Worm (Caenorhabditis elegans): ENCODE results near the gene hsp-90.

hsp-90 gene

ce11 chrV:14642016-14642415 is 42.7 kb upstream of the hsp-90 start:
- TF ChIP-seq ama-1 (optimal IDR thresholded peaks at IDR 0.05) (no peak), lin-38 (GFP tag; IDR thresholded peaks at IDR 0.05) (0 out of 2 replicates have a peak, but pooled peaks have one; percentile 16), ces-1 (GFP tag; optimal IDR thresholded peaks at IDR 0.05) (no peak), unc-62 (GFP tag; optimal IDR thresholded peaks at IDR 0.05 in 1 of 2) (peak in 1 of 2 experiments; percentile 87), unc-62 (tag; optimal IDR thresholded peaks at IDR 0.05) (no peak)

ce11 chrV:14645817-14646789 is 38.6 kb upstream of the hsp-90 start, which contains the start of the genes rfc-1 and pmp-3:
TSS of gene rfc-1 (minus strand) at chrV:14645979.
TSS of gene pmp-3 (plus strand) at chrV:14646739.
- peak; percentile 10 for TF ChIP-seq mep-1 (tag; optimal IDR thresholded peaks at IDR 0.05)
- TF ChIP-seq rbr-2 (tag; optimal IDR thresholded peaks at IDR 0.05), result no peak
- TF ChIP-seq dve-1 (tag; optimal IDR thresholded peaks at IDR 0.05; ENCODE audit: insufficient read depth), result no peak
- TF ChIP-seq lin-1 (GFP tag; IDR thresholded peaks at IDR 0.05), result no peak
- TF ChIP-seq lin-38 (GFP tag; IDR thresholded peaks at IDR 0.05), result peak; percentile 89
- no peak for TF ChIP-seq lir-3 (tag; optimal IDR thresholded peaks at IDR 0.05)
- TF ChIP-seq nhr-6 (tag; optimal IDR thresholded peaks at IDR 0.05), result peak; percentile 54
- no peak for TF ChIP-seq ceh-28 (tag; optimal IDR thresholded peaks at IDR 0.05)
- TF ChIP-seq hlh-11 (tag; optimal IDR thresholded peaks at IDR 0.05), result peak; percentile 41
- no peak for TF ChIP-seq nhr-111 (GFP tag; optimal IDR thresholded peaks at IDR 0.05)
- TF ChIP-seq hlh-30 (tag; optimal IDR thresholded peaks at IDR 0.05; ENCODE audit: insufficient read depth), result peak; percentile 11
- peak; percentile 48 for TF ChIP-seq unc-130 (GFP tag; optimal IDR thresholded peaks at IDR 0.05)
- TF ChIP-seq dpl-1 (GFP tag; optimal IDR thresholded peaks at IDR 0.05), result peak; percentile 84
- no peak for TF ChIP-seq sdz-12 (GFP tag; optimal IDR thresholded peaks at IDR 0.05)
- TF ChIP-seq F10B5.3 (tag; optimal IDR thresholded peaks at IDR 0.05), result no peak
- no peak for TF ChIP-seq daf-16 (GFP tag; optimal IDR thresholded peaks at IDR 0.05)
- TF ChIP-seq daf-16 (tag; optimal IDR thresholded peaks at IDR 0.05), result peak; percentile 6
- TF ChIP-seq nhr-42 (GFP tag; IDR thresholded peaks at IDR 0.05), result no peak
- peak; percentile 61 for TF ChIP-seq mes-2 (tag; optimal IDR thresholded peaks at IDR 0.05; ENCODE audit: poor library complexity, severe bottlenecking)

ce11 chrV:14648825-14649224 is 35.9 kb upstream of the hsp-90 start:
- TF ChIP-seq fkh-10 (GFP tag; optimal IDR thresholded peaks at IDR 0.05) (peak; percentile 63), Y5F2A.4 (GFP tag; optimal IDR thresholded peaks at IDR 0.05) (no peak)

ce11 chrV:14649929-14650328 is 34.8 kb upstream of the hsp-90 start:
- TF ChIP-seq hlh-30 (tag; optimal IDR thresholded peaks at IDR 0.05; ENCODE audit: insufficient read depth) (peak; percentile 51), aha-1 (tag) (no peak), D1046.2 (GFP tag; IDR thresholded peaks at IDR 0.05) (no peak), zag-1 (tag; optimal IDR thresholded peaks at IDR 0.05) (no peak), snpc-1.2 (GFP tag; IDR thresholded peaks at IDR 0.05) (no peak), php-3 (GFP tag; IDR thresholded peaks at IDR 0.05) (no peak), nhr-77 (tag; optimal IDR thresholded peaks at IDR 0.05) (no peak), lin-39 (tag; optimal IDR thresholded peaks at IDR 0.05) (no peak), dpl-1 (GFP tag; optimal IDR thresholded peaks at IDR 0.05) (no peak), nhr-25 (tag; optimal IDR thresholded peaks at IDR 0.05; ENCODE audit: borderline replicate concordance, insufficient read depth) (no peak), F10B5.3 (tag; optimal IDR thresholded peaks at IDR 0.05) (no peak), ceh-20 (GFP tag; IDR thresholded peaks at IDR 0.05) (peak; percentile 62), pqm-1 (tag; optimal IDR thresholded peaks at IDR 0.05) (no peak), dve-1 (tag; optimal IDR thresholded peaks at IDR 0.05; ENCODE audit: insufficient read depth) (no peak), nhr-6 (tag; optimal IDR thresholded peaks at IDR 0.05) (no peak), ztf-7 (tag; optimal IDR thresholded peaks at IDR 0.05) (no peak), ceh-28 (tag; optimal IDR thresholded peaks at IDR 0.05) (no peak), hmg-1.1 (GFP tag; IDR thresholded peaks at IDR 0.05) (no peak), lsy-2 (tag; optimal IDR thresholded peaks at IDR 0.05) (peak; percentile 11 to 47), saeg-2 (GFP tag; IDR thresholded peaks at IDR 0.05) (no peak), nhr-48 (tag; optimal IDR thresholded peaks at IDR 0.05) (no peak), dmd-8 (GFP tag; IDR thresholded peaks at IDR 0.05) (no peak), dmd-6 (GFP tag; IDR thresholded peaks at IDR 0.05) (no peak), pha-4 (GFP tag; IDR thresholded peaks at IDR 0.05) (no peak), pha-4 (tag; optimal IDR thresholded peaks at IDR 0.05) (no peak), hlh-11 (tag; optimal IDR thresholded peaks at IDR 0.05) (no peak)

Data from whole organism, L4 larva.